Worm (Caenorhabditis elegans): ENCODE measurements around the gene famh-161.
A peak's percentile ranks its signal among the peaks of the same experiment; 100 is the strongest.

Gene famh-161

ce11 chrV:20534072-20534471 lies at the start of gene famh-161:
Gene famh-161 (minus strand): TSS chrV:20534172.
- TF ChIP-seq dmd-4 (tag; optimal IDR thresholded peaks at IDR 0.05) (no peak), lin-39 (tag; optimal IDR thresholded peaks at IDR 0.05) (no peak), nhr-129 (tag; optimal IDR thresholded peaks at IDR 0.05) (no peak), egl-27 (tag; optimal IDR thresholded peaks at IDR 0.05) (no peak), sma-9 (GFP tag; optimal IDR thresholded peaks at IDR 0.05) (no peak), sma-9 (tag; optimal IDR thresholded peaks at IDR 0.05) (no peak), lin-11 (tag; optimal IDR thresholded peaks at IDR 0.05) (no peak), nhr-12 (tag; optimal IDR thresholded peaks at IDR 0.05) (no peak), mbf-1 (tag; optimal IDR thresholded peaks at IDR 0.05) (no peak), nhr-11 (tag; optimal IDR thresholded peaks at IDR 0.05) (no peak), nhr-10 (tag; optimal IDR thresholded peaks at IDR 0.05) (no peak), aly-2 (tag; optimal IDR thresholded peaks at IDR 0.05) (no peak), nhr-6 (tag; optimal IDR thresholded peaks at IDR 0.05) (no peak)

- peak; percentile 80 for TF ChIP-seq gmeb-1 (tag; optimal IDR thresholded peaks at IDR 0.05)
- TF ChIP-seq R02D3.7 (tag; optimal IDR thresholded peaks at IDR 0.05): peak; percentile 21
- TF ChIP-seq mdl-1 (tag; optimal IDR thresholded peaks at IDR 0.05): peak; percentile 30 to 45
- TF ChIP-seq sem-4 (tag; optimal IDR thresholded peaks at IDR 0.05): peak; percentile 71
- peak; percentile 88 for TF ChIP-seq crh-2 (tag; optimal IDR thresholded peaks at IDR 0.05)
- TF ChIP-seq ama-1 (optimal IDR thresholded peaks at IDR 0.05): no peak
- TF ChIP-seq nhr-25 (tag; optimal IDR thresholded peaks at IDR 0.05): no peak
- TF ChIP-seq lin-13 (GFP tag; optimal IDR thresholded peaks at IDR 0.05): peak; percentile 85
- TF ChIP-seq lin-11 (tag; optimal IDR thresholded peaks at IDR 0.05): peak; percentile 75
- TF ChIP-seq F13H6.1 (tag; optimal IDR thresholded peaks at IDR 0.05): peak; percentile 68
- TF ChIP-seq nhr-6 (tag; optimal IDR thresholded peaks at IDR 0.05): no peak
- TF ChIP-seq ceh-82 (tag; optimal IDR thresholded peaks at IDR 0.05): no peak
- peak; percentile 61 for TF ChIP-seq ztf-4 (tag; optimal IDR thresholded peaks at IDR 0.05)
- TF ChIP-seq nhr-21 (tag; optimal IDR thresholded peaks at IDR 0.05): peak; percentile 58
- peak; percentile 45 for TF ChIP-seq fos-1 (tag; optimal IDR thresholded peaks at IDR 0.05)
- peak; percentile 75 for TF ChIP-seq unc-55 (GFP tag; optimal IDR thresholded peaks at IDR 0.05)
- peak; percentile 61 for TF ChIP-seq mab-5 (tag; optimal IDR thresholded peaks at IDR 0.05)
- TF ChIP-seq nhr-129 (tag; optimal IDR thresholded peaks at IDR 0.05): no peak
- TF ChIP-seq egl-27 (tag; optimal IDR thresholded peaks at IDR 0.05): peak; percentile 21
- peak; percentile 43 for TF ChIP-seq snpc-4 (tag; optimal IDR thresholded peaks at IDR 0.05)
- peak; percentile 94 for TF ChIP-seq C34F6.9 (tag; optimal IDR thresholded peaks at IDR 0.05)
- TF ChIP-seq sma-3 (GFP tag; optimal IDR thresholded peaks at IDR 0.05): peak; percentile 80
- peak; percentile 82 to 93 for TF ChIP-seq lsy-2 (tag; optimal IDR thresholded peaks at IDR 0.05)
- TF ChIP-seq zag-1 (tag; optimal IDR thresholded peaks at IDR 0.05): peak; percentile 34
- no peak for TF ChIP-seq peb-1 (tag; optimal IDR thresholded peaks at IDR 0.05)
- TF ChIP-seq dmd-4 (tag; optimal IDR thresholded peaks at IDR 0.05): peak; percentile 29
Observed at ce11 chrV:20580511-20581040, 46.6 kb upstream of the famh-161 start, which contains the start of gene F26F2.7. Gene F26F2.7 (plus strand): TSS chrV:20580990.

ce11 chrV:20579534-20579933 lies 45.6 kb upstream of the famh-161 start, which contains the start of gene F26F2.8:
Gene F26F2.8 (plus strand): TSS chrV:20579546.
- TF ChIP-seq crh-2 (tag; optimal IDR thresholded peaks at IDR 0.05) (no peak), alr-1 (tag; optimal IDR thresholded peaks at IDR 0.05) (no peak), sma-3 (GFP tag; optimal IDR thresholded peaks at IDR 0.05) (no peak), nhr-12 (tag; optimal IDR thresholded peaks at IDR 0.05) (no peak), ztf-4 (tag; optimal IDR thresholded peaks at IDR 0.05) (no peak), snpc-4 (tag; optimal IDR thresholded peaks at IDR 0.05) (no peak), skn-1 (tag; optimal IDR thresholded peaks at IDR 0.05) (no peak)

DNA sequence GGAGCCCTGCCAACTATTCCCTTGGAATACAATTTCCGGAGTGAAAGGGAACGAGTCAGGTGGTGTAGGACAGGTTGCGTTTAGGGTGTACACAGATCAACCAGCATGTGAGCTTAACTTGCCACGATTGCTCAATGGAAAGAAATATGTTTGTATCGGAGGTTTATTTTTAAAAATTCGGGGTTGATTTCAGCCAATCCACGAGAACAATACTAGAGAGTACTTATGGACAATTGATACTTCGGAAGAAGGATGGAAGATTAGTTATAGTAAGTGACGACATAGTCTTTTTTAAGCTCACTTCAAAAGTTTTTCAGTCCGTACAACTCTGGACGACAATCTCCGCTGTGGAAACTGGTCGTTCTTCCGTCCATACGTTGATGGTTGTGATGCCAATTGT lies 40.9 kb upstream of the famh-161 start:
- TF ChIP-seq elt-1 (tag; optimal IDR thresholded peaks at IDR 0.05) (no peak), ama-1 (optimal IDR thresholded peaks at IDR 0.05) (no peak), ztf-4 (tag; optimal IDR thresholded peaks at IDR 0.05) (no peak), lin-39 (tag; optimal IDR thresholded peaks at IDR 0.05) (no peak), nhr-21 (tag; optimal IDR thresholded peaks at IDR 0.05) (no peak), peb-1 (tag; optimal IDR thresholded peaks at IDR 0.05) (no peak), ztf-11 (tag; optimal IDR thresholded peaks at IDR 0.05) (no peak), elt-3 (tag; optimal IDR thresholded peaks at IDR 0.05) (no peak), sma-3 (GFP tag; optimal IDR thresholded peaks at IDR 0.05) (no peak), F13H6.1 (tag; optimal IDR thresholded peaks at IDR 0.05) (no peak), snpc-4 (tag; optimal IDR thresholded peaks at IDR 0.05) (no peak)

Measured in whole organism, L2 larva.